Worm (Caenorhabditis elegans): ENCODE results near the gene paf-2.
A peak's percentile ranks its signal among the peaks of the same experiment; 100 is the strongest.

The paf-2 gene

DNA sequence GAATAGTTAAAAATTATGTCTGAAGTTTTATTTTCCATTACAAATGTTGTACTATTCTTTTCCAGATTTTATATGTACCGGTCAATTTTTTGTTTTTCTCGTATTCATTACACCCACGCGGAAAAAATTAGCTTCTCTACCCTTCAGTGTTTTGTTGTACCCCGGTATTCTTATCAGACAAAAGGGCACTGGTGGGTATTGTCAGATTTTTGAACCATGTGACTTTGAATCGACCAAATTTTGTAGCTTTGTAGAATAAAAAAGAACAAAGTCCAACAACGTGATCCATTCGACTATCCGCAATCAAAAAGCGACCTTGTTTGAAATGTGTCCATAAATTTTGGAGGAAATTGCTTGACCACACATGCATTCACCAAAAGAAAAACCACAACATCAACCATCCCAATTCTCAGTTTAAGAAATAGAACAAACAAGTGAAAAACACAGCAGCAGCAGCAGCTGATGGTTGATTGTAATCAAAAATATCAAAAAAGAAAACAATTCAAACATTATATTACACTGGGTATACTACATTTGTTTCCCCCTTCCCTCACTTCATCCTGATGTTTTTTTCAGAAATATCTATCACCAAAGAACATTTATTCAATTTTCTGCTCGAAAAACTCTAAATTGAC lies 52.9 kb downstream of the paf-2 start (continued):
- peak; percentile 15; the same call in 1 of the 2 replicates for TF ChIP-seq dmd-6 (GFP tag; IDR thresholded peaks at IDR 0.05)
- TF ChIP-seq lin-29 (GFP tag; IDR thresholded peaks at IDR 0.05): no peak
- TF ChIP-seq ceh-20 (GFP tag; IDR thresholded peaks at IDR 0.05): no peak
- TF ChIP-seq spr-1 (tag; optimal IDR thresholded peaks at IDR 0.05): no peak
- TF ChIP-seq nhr-76 (tag; optimal IDR thresholded peaks at IDR 0.05): no peak
- TF ChIP-seq snpc-1.2 (GFP tag; IDR thresholded peaks at IDR 0.05): no peak
- TF ChIP-seq duxl-1 (tag; optimal IDR thresholded peaks at IDR 0.05; ENCODE audit: poor library complexity): no peak
- TF ChIP-seq mxl-2 (GFP tag; conservative IDR thresholded peaks at IDR 0.05): no peak
- no peak for TF ChIP-seq lir-3 (tag; optimal IDR thresholded peaks at IDR 0.05)
- TF ChIP-seq tra-1 (GFP tag; IDR thresholded peaks at IDR 0.05): no peak
- no peak for TF ChIP-seq Y75B8A.6 (GFP tag; IDR thresholded peaks at IDR 0.05)
- TF ChIP-seq snpc-4 (tag; optimal IDR thresholded peaks at IDR 0.05): no peak
- TF ChIP-seq ceh-82 (tag; optimal IDR thresholded peaks at IDR 0.05): no peak
- TF ChIP-seq mdt-29 (GFP tag; IDR thresholded peaks at IDR 0.05): peak; percentile 50; the same call in 1 of the 2 replicates
- TF ChIP-seq F44E2.7 (GFP tag; IDR thresholded peaks at IDR 0.05): no peak
- TF ChIP-seq jun-1 (tag; optimal IDR thresholded peaks at IDR 0.05): no peak
- TF ChIP-seq arid-1 (GFP tag; conservative IDR thresholded peaks at IDR 0.05): no peak
- TF ChIP-seq nhr-42 (GFP tag; IDR thresholded peaks at IDR 0.05): no peak
- TF ChIP-seq dpl-1 (GFP tag; optimal IDR thresholded peaks at IDR 0.05): no peak
- TF ChIP-seq set-16 (GFP tag; IDR thresholded peaks at IDR 0.05): no peak
- TF ChIP-seq ceh-44 (GFP tag; IDR thresholded peaks at IDR 0.05): no peak
- no peak for TF ChIP-seq dmd-8 (GFP tag; IDR thresholded peaks at IDR 0.05)
- TF ChIP-seq madf-9 (GFP tag; conservative IDR thresholded peaks at IDR 0.05): no peak
- no peak for TF ChIP-seq F37D6.2 (tag; optimal IDR thresholded peaks at IDR 0.05)
- TF ChIP-seq hlh-11 (tag; optimal IDR thresholded peaks at IDR 0.05): peak; percentile 25
- no peak for TF ChIP-seq nhr-6 (tag; optimal IDR thresholded peaks at IDR 0.05)
- TF ChIP-seq egl-27 (tag; optimal IDR thresholded peaks at IDR 0.05): no peak
- TF ChIP-seq ces-1 (GFP tag; optimal IDR thresholded peaks at IDR 0.05): no peak
- TF ChIP-seq nhr-48 (tag; optimal IDR thresholded peaks at IDR 0.05): peak; percentile 43
- peak; percentile 48 for TF ChIP-seq nhr-77 (tag; optimal IDR thresholded peaks at IDR 0.05)
- TF ChIP-seq lin-38 (GFP tag; IDR thresholded peaks at IDR 0.05): no peak
- TF ChIP-seq vab-7 (GFP tag; IDR thresholded peaks at IDR 0.05): no peak
- no peak for TF ChIP-seq Y105C5A.15 (GFP tag; IDR thresholded peaks at IDR 0.05)
- no peak for TF ChIP-seq T20F7.1 (GFP tag; optimal IDR thresholded peaks at IDR 0.05)

Data from whole organism, L4 larva.